Worm (Caenorhabditis elegans) whole organism, young adult: Measurements from ENCODE around the gene acy-3.

ENCODE experiments used
- B0019.2 ChIP-seq: fragments of 200-800 bp; sonication (Bioruptor generic); conservative IDR thresholded peaks from 2 replicates; pipeline ENCODE4 v1.3.6; 2022; ENCODE audit warnings: missing genetic modification reagents, missing genetic modification characterization, missing compliant biosample characterization
- B0336.3 ChIP-seq: fragments of 200-800 bp; sonication (Bioruptor generic); IDR thresholded peaks from 2 replicates; pipeline ENCODE4 v1.3.6; 2022; ENCODE audit warnings: missing genetic modification characterization, missing compliant biosample characterization
- D2030.7 ChIP-seq: fragments of 200-800 bp; sonication (Bioruptor generic); IDR thresholded peaks from 2 replicates; pipeline ENCODE4 v1.3.6; 2022; ENCODE audit warnings: missing genetic modification reagents, missing genetic modification characterization, missing compliant biosample characterization
- F22D6.2 ChIP-seq: sonication (generic microtip); optimal IDR thresholded peaks from 2 replicates; lab custom pipeline; 2016; ENCODE audit warnings: mild to moderate bottlenecking, missing genetic modification characterization, missing compliant biosample characterization
- F39B2.1 ChIP-seq: fragments of 200-800 bp; sonication (Bioruptor generic); IDR thresholded peaks from 2 replicates; pipeline ENCODE4 v1.3.6; 2022; ENCODE audit warnings: missing genetic modification reagents, missing genetic modification characterization, missing compliant biosample characterization
- Y53F4B.3 ChIP-seq: fragments of 200-800 bp; sonication (Bioruptor generic); IDR thresholded peaks from 2 replicates; pipeline ENCODE4 v1.3.6; 2022; ENCODE audit warnings: missing genetic modification reagents, missing genetic modification characterization, missing compliant biosample characterization
- Y53G8AR.9 ChIP-seq: fragments of 200-800 bp; sonication (Bioruptor generic); conservative IDR thresholded peaks from 2 replicates; pipeline ENCODE4 v1.3.6; 2022; ENCODE audit warnings: missing genetic modification reagents, missing genetic modification characterization, missing compliant biosample characterization
- attf-3 ChIP-seq: fragments of 200-800 bp; sonication (Bioruptor generic); conservative IDR thresholded peaks from 2 replicates; pipeline ENCODE4 v1.3.6; 2022; ENCODE audit warnings: missing genetic modification reagents, missing genetic modification characterization, missing compliant biosample characterization
- attf-6 ChIP-seq: fragments of 200-800 bp; sonication (Bioruptor generic); IDR thresholded peaks from 2 replicates; pipeline ENCODE4 v1.3.6; 2022; ENCODE audit warnings: missing genetic modification reagents, missing genetic modification characterization, missing compliant biosample characterization
- ccch-3 ChIP-seq: fragments of 200-800 bp; sonication (Bioruptor generic); optimal IDR thresholded peaks from 2 replicates; lab custom pipeline; 2018; ENCODE audit warnings: mild to moderate bottlenecking, missing genetic modification characterization, missing compliant biosample characterization
- cebp-1 ChIP-seq, 2 experiments: fragments of 200-800 bp in 1 of 2; sonication (Bioruptor generic) in 1 of 2; sonication (generic microtip) in 1 of 2; IDR thresholded peaks in 1 of 2; optimal IDR thresholded peaks in 1 of 2; 2 replicates each; pipeline versions ENCODE4 v1.3.6 to Lab custom; 2017 to 2022; ENCODE audit warnings: missing compliant biosample characterization in 2 of 2, missing genetic modification characterization in 2 of 2, mild to moderate bottlenecking in 1 of 2, missing genetic modification reagents in 1 of 2, moderate library complexity in 1 of 2
- ceh-40 ChIP-seq: fragments of 200-800 bp; sonication (Bioruptor generic); IDR thresholded peaks from 2 replicates; pipeline ENCODE4 v1.3.6; 2022; ENCODE audit warnings: missing genetic modification characterization, missing compliant biosample characterization
- ceh-58 ChIP-seq: fragments of 200-800 bp; sonication (Bioruptor generic); IDR thresholded peaks from 2 replicates; pipeline ENCODE4 v1.3.6; 2022; ENCODE audit warnings: missing genetic modification characterization, missing compliant biosample characterization
- ceh-91 ChIP-seq: fragments of 200-800 bp; sonication (Bioruptor generic); IDR thresholded peaks from 2 replicates; pipeline ENCODE4 v1.3.6; 2022; ENCODE audit warnings: missing genetic modification reagents, missing genetic modification characterization, missing compliant biosample characterization
- egrh-3 ChIP-seq: fragments of 200-800 bp; sonication (Bioruptor generic); IDR thresholded peaks from 2 replicates; pipeline ENCODE4 v1.3.6; 2022; ENCODE audit warnings: missing genetic modification reagents, missing genetic modification characterization, missing compliant biosample characterization
- fkh-3 ChIP-seq: sonication (generic microtip); optimal IDR thresholded peaks from 2 replicates; lab custom pipeline; 2016; ENCODE audit warnings: mild to moderate bottlenecking, missing genetic modification characterization, missing compliant biosample characterization
- hmg-1.2 ChIP-seq: fragments of 200-800 bp; sonication (Bioruptor generic); IDR thresholded peaks from 2 replicates; pipeline ENCODE4 v1.3.6; 2022; ENCODE audit warnings: missing genetic modification reagents, missing genetic modification characterization, missing compliant biosample characterization
- hsf-1 ChIP-seq: fragments of 200-800 bp; sonication (Bioruptor generic); IDR thresholded peaks from 2 replicates; pipeline ENCODE4 v1.3.6; 2022; ENCODE audit warnings: missing genetic modification reagents, missing genetic modification characterization, missing compliant biosample characterization
- lin-26 ChIP-seq: fragments of 200-800 bp; sonication (Bioruptor generic); IDR thresholded peaks from 2 replicates; pipeline ENCODE4 v1.3.6; 2022; ENCODE audit warnings: missing genetic modification reagents, missing genetic modification characterization, missing compliant biosample characterization
- lin-35 ChIP-seq, 3 experiments: fragments of 150-350 bp in 2 of 3; sonication (generic microtip) in 1 of 3; optimal IDR thresholded peaks; 2 replicates each; lab custom pipeline; 2014 to 2018; ENCODE audit warnings: missing biosample characterization in 3 of 3, missing genetic modification characterization in 3 of 3, missing genetic modification reagents in 3 of 3
- lin-40 ChIP-seq: sonication (generic microtip); optimal IDR thresholded peaks from 2 replicates; lab custom pipeline; 2016; ENCODE audit warnings: missing genetic modification characterization, mild to moderate bottlenecking, missing compliant biosample characterization, missing genotype, missing genetic modification reagents
- lir-1 ChIP-seq: fragments of 200-800 bp; sonication (Bioruptor generic); conservative IDR thresholded peaks from 2 replicates; pipeline ENCODE4 v1.3.6; 2022; ENCODE audit warnings: missing genetic modification reagents, missing genetic modification characterization, missing compliant biosample characterization
- madf-3 ChIP-seq: fragments of 200-800 bp; sonication (Bioruptor generic); IDR thresholded peaks from 2 replicates; pipeline ENCODE4 v1.3.6; 2022; ENCODE audit warnings: missing genetic modification reagents, missing genetic modification characterization, missing compliant biosample characterization
- madf-6 ChIP-seq: fragments of 200-800 bp; sonication (Bioruptor generic); IDR thresholded peaks from 2 replicates; pipeline ENCODE4 v1.3.6; 2022; ENCODE audit warnings: missing genetic modification reagents, missing genetic modification characterization, missing compliant biosample characterization
- mes-4 ChIP-seq: sonication (generic microtip); optimal IDR thresholded peaks from 2 replicates; lab custom pipeline; 2016; ENCODE audit warnings: missing genotype, missing genetic modification characterization, missing compliant biosample characterization
- nfya-1 ChIP-seq: sonication (generic microtip); optimal IDR thresholded peaks from 2 replicates; lab custom pipeline; 2017; ENCODE audit warnings: antibody characterized with exemption, missing compliant biosample characterization, missing genetic modification characterization, borderline replicate concordance; ENCODE audit not compliant: insufficient read depth
- pbrm-1 ChIP-seq: fragments of 200-800 bp; sonication (Bioruptor generic); IDR thresholded peaks from 2 replicates; pipeline ENCODE4 v1.3.6; 2022; ENCODE audit warnings: missing genetic modification reagents, missing genetic modification characterization, missing compliant biosample characterization
- rec-8 ChIP-seq, 2 experiments: sonication (generic microtip); optimal IDR thresholded peaks; 2 replicates each; lab custom pipeline; 2016; ENCODE audit warnings: mild to moderate bottlenecking in 2 of 2, missing genetic modification characterization in 2 of 2, missing genetic modification reagents in 2 of 2, missing genotype in 2 of 2, missing biosample characterization in 1 of 2, missing compliant biosample characterization in 1 of 2, moderate library complexity in 1 of 2
- snpc-4 ChIP-seq, 5 experiments: fragments of 150-350 bp in 1 of 5; sonication (generic microtip) in 4 of 5; optimal IDR thresholded peaks; 2 replicates each; lab custom pipeline; 2014 to 2018; ENCODE audit warnings: missing genetic modification characterization in 5 of 5, missing biosample characterization in 3 of 5, antibody characterized with exemption in 2 of 5, mild to moderate bottlenecking in 2 of 5, missing compliant biosample characterization in 2 of 5, missing genotype in 2 of 5, moderate library complexity in 2 of 5, missing genetic modification reagents in 1 of 5
- unc-130 ChIP-seq: sonication (generic microtip); optimal IDR thresholded peaks from 2 replicates; lab custom pipeline; 2016; ENCODE audit warnings: missing genetic modification reagents, missing genetic modification characterization, missing compliant biosample characterization
- ztf-18 ChIP-seq: sonication (generic microtip); optimal IDR thresholded peaks from 2 replicates; lab custom pipeline; 2016; ENCODE audit warnings: missing genotype, mild to moderate bottlenecking, missing genetic modification characterization, missing compliant biosample characterization
- ztf-28 ChIP-seq: fragments of 200-800 bp; sonication (Bioruptor generic); IDR thresholded peaks from 2 replicates; pipeline ENCODE4 v1.3.6; 2022; ENCODE audit warnings: missing genetic modification reagents, missing genetic modification characterization, missing compliant biosample characterization

Gene acy-3

ce11 chrIII:3782853-3783252 is 3.4 kb downstream of the acy-3 start:
- no peak for TF ChIP-seq ztf-18 (tag; lab: Kevin White, UChicago)
- 0 out of 2 replicates have a peak, but pooled peaks have one; percentile 24 for TF ChIP-seq hsf-1 (GFP tag; lab: Robert Waterston, UW)

ce11 chrIII:3781827-3782226 is 4.5 kb downstream of the acy-3 start:
- TF ChIP-seq cebp-1 (GFP tag; IDR thresholded peaks at IDR 0.05; lab: Robert Waterston, UW): 0 out of 2 replicates have a peak, but pooled peaks have one; percentile 13
- TF ChIP-seq cebp-1 (tag; optimal IDR thresholded peaks at IDR 0.05; lab: Kevin White, UChicago): peak; percentile 59
- no peak for TF ChIP-seq attf-6 (GFP tag; lab: Robert Waterston, UW)

- TF ChIP-seq B0336.3 (no peak), lin-35 (GFP tag; optimal IDR thresholded peaks at IDR 0.05; lab: Kevin White, UChicago) (no peak)
These were observed 11.7 kb downstream of the acy-3 start for ce11 chrIII:3774550-3774949.

- TF ChIP-seq F39B2.1: no peak
- no peak for TF ChIP-seq B0019.2 (GFP tag; lab: Robert Waterston, UW)
- peak; percentile 29; the same call in 1 of the 2 replicates for TF ChIP-seq hmg-1.2
- TF ChIP-seq ccch-3 (GFP tag; lab: Kevin White, UChicago): no peak
- TF ChIP-seq F22D6.2: no peak
- no peak for TF ChIP-seq lir-1 (GFP tag; lab: Robert Waterston, UW)
- TF ChIP-seq Y53G8AR.9 (GFP tag; lab: Robert Waterston, UW): no peak
- TF ChIP-seq lin-26 (GFP tag; lab: Robert Waterston, UW): no peak
- no peak for TF ChIP-seq egrh-3 (GFP tag; lab: Robert Waterston, UW)
- no peak for TF ChIP-seq snpc-4 (GFP tag; optimal IDR thresholded peaks at IDR 0.05; lab: Kevin White, UChicago)
- TF ChIP-seq snpc-4 (tag; optimal IDR thresholded peaks at IDR 0.05; lab: Kevin White, UChicago): no peak
- no peak for TF ChIP-seq unc-130 (GFP tag; lab: Kevin White, UChicago)
- no peak for TF ChIP-seq cebp-1 (GFP tag; IDR thresholded peaks at IDR 0.05; lab: Robert Waterston, UW)
- TF ChIP-seq cebp-1 (tag; optimal IDR thresholded peaks at IDR 0.05; lab: Kevin White, UChicago): peak; percentile 36
- no peak for TF ChIP-seq madf-6
- no peak for TF ChIP-seq nfya-1 (tag; lab: Kevin White, UChicago)
- TF ChIP-seq pbrm-1: 0 out of 2 replicates have a peak, but pooled peaks have one; percentile 13
- no peak for TF ChIP-seq mes-4 (tag; lab: Kevin White, UChicago)
- no peak for TF ChIP-seq madf-3
- TF ChIP-seq rec-8 (tag; optimal IDR thresholded peaks at IDR 0.05; lab: Kevin White, UChicago): no peak
- TF ChIP-seq lin-40 (tag; lab: Kevin White, UChicago): peak; percentile 15
- no peak for TF ChIP-seq fkh-3 (tag; lab: Kevin White, UChicago)
- TF ChIP-seq, all 124 proteins: peak for 4
These were observed 13.1 kb downstream of the acy-3 start, which contains the start of gene lec-4 for ce11 chrIII:3773173-3773572. Gene lec-4 (minus strand): TSS chrIII:3773326.

- TF ChIP-seq ceh-58 (0 out of 2 replicates have a peak, but pooled peaks have one; percentile 81), egrh-3 (GFP tag; lab: Robert Waterston, UW) (peak; percentile 96), D2030.7 (GFP tag; lab: Robert Waterston, UW) (peak; percentile 16; the same call in 1 of the 2 replicates), attf-3 (peak; percentile 76; the same call in 1 of the 2 replicates), ceh-40 (0 out of 2 replicates have a peak, but pooled peaks have one; percentile 20), ztf-28 (GFP tag; lab: Robert Waterston, UW) (0 out of 2 replicates have a peak, but pooled peaks have one; percentile 32), Y53F4B.3 (peak; percentile 100; the same call in 1 of the 2 replicates), ceh-91 (peak; percentile 70; the same call in 1 of the 2 replicates)
These were observed 15.9 kb downstream of the acy-3 start for ce11 chrIII:3770370-3770769.
